Fruit fly (Drosophila melanogaster): ENCODE measurements around the gene Tim9a.

Tim9a gene

DNA sequence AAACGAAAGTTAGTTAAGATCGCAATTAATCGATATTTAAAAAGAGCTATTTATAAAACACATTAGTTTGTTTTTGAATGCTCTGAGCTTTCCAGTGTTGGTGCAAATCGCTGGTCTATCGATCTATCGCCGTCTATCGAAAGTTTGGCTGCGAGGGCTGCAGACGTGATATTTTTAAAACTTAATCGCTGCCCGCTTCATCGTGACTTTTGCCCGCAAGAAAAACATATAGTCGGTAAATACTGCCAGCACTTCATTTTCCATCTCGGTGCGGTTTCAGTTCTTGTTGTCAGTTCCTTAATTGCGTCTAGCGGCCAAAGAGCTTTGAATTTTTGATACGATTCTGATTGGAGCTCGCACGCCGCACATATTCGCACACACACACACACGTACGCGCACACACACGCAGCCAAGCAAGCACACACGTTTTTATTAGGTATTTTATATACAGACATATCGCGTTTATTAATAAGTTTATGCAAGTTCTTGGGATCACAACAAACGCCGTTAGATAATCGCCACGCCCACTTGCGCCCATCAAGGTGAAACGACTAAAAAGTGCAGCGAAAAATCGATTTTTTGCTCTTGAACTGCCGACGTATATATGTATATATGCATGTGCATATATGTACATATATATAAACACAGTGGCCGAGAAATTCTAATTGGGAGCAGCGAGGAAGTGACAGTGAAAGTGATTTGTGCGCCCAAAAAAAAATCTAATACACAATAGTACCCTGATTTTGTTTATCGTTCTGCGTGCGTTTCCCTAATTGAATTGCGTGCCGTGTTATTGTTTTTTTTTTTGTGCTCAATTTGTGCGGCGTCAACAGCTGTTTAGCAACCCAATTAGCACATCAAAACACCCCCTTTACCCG is 13.9 kb upstream of the Tim9a start (continued):
- no peak for TF ChIP-seq CG17359 (tag; optimal IDR thresholded peaks at IDR 0.05)
- no peak for TF ChIP-seq CG10979 (tag; optimal IDR thresholded peaks at IDR 0.05)
- peak; percentile 19 for TF ChIP-seq lab (GFP tag; optimal IDR thresholded peaks at IDR 0.05)
- TF ChIP-seq CG11504 (tag; optimal IDR thresholded peaks at IDR 0.05): peak; percentile 15
- peak; percentile 15 for TF ChIP-seq nmo (GFP tag; optimal IDR thresholded peaks at IDR 0.05)
- TF ChIP-seq GATAe (GFP tag; conservative IDR thresholded peaks at IDR 0.05): no peak
- TF ChIP-seq Poxn (GFP tag; IDR thresholded peaks at IDR 0.05): no peak
- peak; percentile 68 for TF ChIP-seq pzg (GFP tag; optimal IDR thresholded peaks at IDR 0.05)
- TF ChIP-seq NC2α (GFP tag; optimal IDR thresholded peaks at IDR 0.05): no peak
- no peak for TF ChIP-seq ftz-f1 (GFP tag; optimal IDR thresholded peaks at IDR 0.05)
- no peak for TF ChIP-seq NK7.1 (GFP tag; optimal IDR thresholded peaks at IDR 0.05)
- TF ChIP-seq gsb-n (tag; optimal IDR thresholded peaks at IDR 0.05): no peak
- no peak for TF ChIP-seq Hand (GFP tag; optimal IDR thresholded peaks at IDR 0.05)
- TF ChIP-seq Abd-B (GFP tag; optimal IDR thresholded peaks at IDR 0.05): peak; percentile 37
- TF ChIP-seq zfh1 (GFP tag; IDR thresholded peaks at IDR 0.05): no peak
- TF ChIP-seq Doc2 (GFP tag; IDR thresholded peaks at IDR 0.05): no peak
- TF ChIP-seq CG14014 (GFP tag; IDR thresholded peaks at IDR 0.05): no peak
- peak; percentile 33 for TF ChIP-seq gfzf (GFP tag; optimal IDR thresholded peaks at IDR 0.05)
- TF ChIP-seq CG4617 (GFP tag; optimal IDR thresholded peaks at IDR 0.05; ENCODE audit: borderline replicate concordance): no peak
- peak; percentile 18 for TF ChIP-seq Side (GFP tag; optimal IDR thresholded peaks at IDR 0.05)
- peak; percentile 8 for TF ChIP-seq mirr (GFP tag; optimal IDR thresholded peaks at IDR 0.05)
- no peak for TF ChIP-seq fd96Cb (tag; optimal IDR thresholded peaks at IDR 0.05)
- no peak for TF ChIP-seq CG2875 (GFP tag; optimal IDR thresholded peaks at IDR 0.05)
- no peak for TF ChIP-seq CG9817 (tag; optimal IDR thresholded peaks at IDR 0.05)
- TF ChIP-seq HmgZ (tag; optimal IDR thresholded peaks at IDR 0.05): peak; percentile 59
- no peak for TF ChIP-seq BtbVII (GFP tag; optimal IDR thresholded peaks at IDR 0.05)
- no peak for TF ChIP-seq bsh (GFP tag; optimal IDR thresholded peaks at IDR 0.05)
- TF ChIP-seq Hr51 (GFP tag; optimal IDR thresholded peaks at IDR 0.05): peak in 1 of 2 experiments; percentile 6
- no peak for TF ChIP-seq ERR (GFP tag; optimal IDR thresholded peaks at IDR 0.05)
- peak; percentile 90 for TF ChIP-seq Med (GFP tag)
- peak; percentile 58 for TF ChIP-seq CG2120 (GFP tag; optimal IDR thresholded peaks at IDR 0.05)
- no peak for TF ChIP-seq CG6175 (GFP tag; IDR thresholded peaks at IDR 0.05)
- no peak for TF ChIP-seq Oli (tag; optimal IDR thresholded peaks at IDR 0.05)
- TF ChIP-seq sr (GFP tag; IDR thresholded peaks at IDR 0.05): no peak
- no peak for TF ChIP-seq ssp (GFP tag; IDR thresholded peaks at IDR 0.05)
- TF ChIP-seq cwo (GFP tag; optimal IDR thresholded peaks at IDR 0.05): no peak
- no peak for TF ChIP-seq prd (optimal IDR thresholded peaks at IDR 0.05)
- 0 out of 3 replicates have a peak, but pooled peaks have one; percentile 16 for TF ChIP-seq prd (GFP tag; IDR thresholded peaks at IDR 0.05)
- no peak for TF ChIP-seq CkIIα-i1 (GFP tag; IDR thresholded peaks at IDR 0.05)
- no peak for TF ChIP-seq Jarid2 (GFP tag; optimal IDR thresholded peaks at IDR 0.05)
- TF ChIP-seq Oaz (GFP tag; IDR thresholded peaks at IDR 0.05): no peak
- no peak for TF ChIP-seq maf-S (GFP tag; optimal IDR thresholded peaks at IDR 0.05)
- no peak for TF ChIP-seq nau (GFP tag; optimal IDR thresholded peaks at IDR 0.05)
- TF ChIP-seq CG12071 (GFP tag; optimal IDR thresholded peaks at IDR 0.05): no peak
- no peak for TF ChIP-seq psq (GFP tag; optimal IDR thresholded peaks at IDR 0.05)
- TF ChIP-seq CG17829 (tag; optimal IDR thresholded peaks at IDR 0.05): no peak
- peak; percentile 37; the same call in 1 of the 2 replicates for TF ChIP-seq slbo (GFP tag; IDR thresholded peaks at IDR 0.05)
- TF ChIP-seq Gsc (GFP tag; IDR thresholded peaks at IDR 0.05): no peak
- no peak for TF ChIP-seq CG15269 (tag; optimal IDR thresholded peaks at IDR 0.05)
